Fruit fly (Drosophila melanogaster) whole organism, embryonic: ENCODE measurements around the gene RfC4.

Experiments
- Aef1 ChIP-seq: fragments of 200-800 bp; sonication (Bioruptor generic); IDR thresholded peaks from 3 replicates; pipeline ENCODE4 v1.3.6; 2022; ENCODE audit warnings: missing biosample characterization, missing genetic modification characterization
- Blimp-1 ChIP-seq: fragments of 200-800 bp; sonication (Bioruptor generic); optimal IDR thresholded peaks from 3 replicates; lab custom pipeline; 2018; ENCODE audit warnings: missing biosample characterization, missing genetic modification characterization, mild to moderate bottlenecking, moderate library complexity, missing genetic modification reagents
- CG10267 ChIP-seq: fragments of 200-800 bp; sonication (Bioruptor generic); optimal IDR thresholded peaks from 2 replicates; lab custom pipeline; 2018; ENCODE audit warnings: missing biosample characterization, mild to moderate bottlenecking, missing genetic modification characterization, moderate library complexity
- CG10959 ChIP-seq: fragments of 200-800 bp; sonication (Bioruptor generic); IDR thresholded peaks from 2 replicates; pipeline ENCODE4 v1.3.6; 2022; ENCODE audit warnings: missing biosample characterization, missing genetic modification characterization
- CG11247 ChIP-seq: fragments of 200-800 bp; sonication (Bioruptor generic); IDR thresholded peaks from 2 replicates; pipeline ENCODE4 v1.3.6; 2022; ENCODE audit warnings: missing biosample characterization, missing genetic modification characterization
- CG12071 ChIP-seq: fragments of 200-800 bp; sonication (Bioruptor generic); optimal IDR thresholded peaks from 3 replicates; lab custom pipeline; 2018; ENCODE audit warnings: missing biosample characterization, mild to moderate bottlenecking, missing genetic modification characterization
- CG12391 ChIP-seq: fragments of 200-800 bp; sonication (Bioruptor generic); optimal IDR thresholded peaks from 3 replicates; lab custom pipeline; 2018; ENCODE audit warnings: missing biosample characterization, mild to moderate bottlenecking, missing genetic modification characterization, moderate library complexity
- CG14710 ChIP-seq: fragments of 200-800 bp; sonication (Bioruptor generic); optimal IDR thresholded peaks from 3 replicates; lab custom pipeline; 2019; ENCODE audit warnings: missing biosample characterization, mild to moderate bottlenecking, missing genetic modification characterization, moderate library complexity
- CG15479 ChIP-seq: fragments of 200-800 bp; sonication (Bioruptor generic); optimal IDR thresholded peaks from 3 replicates; lab custom pipeline; 2019; ENCODE audit warnings: missing biosample characterization, mild to moderate bottlenecking, missing genetic modification characterization, moderate library complexity
- CG1602 ChIP-seq: fragments of 200-800 bp; sonication (Bioruptor generic); optimal IDR thresholded peaks from 3 replicates; lab custom pipeline; 2016; ENCODE audit warnings: missing biosample characterization, missing genetic modification characterization
- CG16815 ChIP-seq: fragments of 200-800 bp; sonication (Bioruptor generic); optimal IDR thresholded peaks from 3 replicates; lab custom pipeline; 2017; ENCODE audit warnings: missing biosample characterization, mild to moderate bottlenecking, missing genetic modification characterization
- CG17829 ChIP-seq: fragments of 200-800 bp; optimal IDR thresholded peaks from 2 replicates; lab custom pipeline; 2019; ENCODE audit warnings: missing biosample characterization, mild to moderate bottlenecking, missing genetic modification characterization, moderate library complexity
- CG17912 ChIP-seq: fragments of 200-800 bp; sonication (Bioruptor generic); optimal IDR thresholded peaks from 2 replicates; lab custom pipeline; 2018; ENCODE audit warnings: missing biosample characterization, mild to moderate bottlenecking, missing genetic modification characterization
- CG18262 ChIP-seq: fragments of 200-800 bp; optimal IDR thresholded peaks from 3 replicates; lab custom pipeline; 2019; ENCODE audit warnings: missing biosample characterization, mild to moderate bottlenecking, missing genetic modification characterization, moderate library complexity
- CG30403 ChIP-seq: fragments of 200-800 bp; sonication (Bioruptor generic); optimal IDR thresholded peaks from 3 replicates; lab custom pipeline; 2016; ENCODE audit warnings: missing biosample characterization, missing genetic modification characterization
- CG30431 ChIP-seq: fragments of 200-800 bp; sonication (Bioruptor generic); optimal IDR thresholded peaks from 2 replicates; lab custom pipeline; 2017; ENCODE audit warnings: missing biosample characterization, missing genetic modification characterization
- CG3163 ChIP-seq: fragments of 200-800 bp; sonication (Bioruptor generic); optimal IDR thresholded peaks from 3 replicates; lab custom pipeline; 2016; ENCODE audit warnings: missing biosample characterization, missing genetic modification characterization
- CG4424 ChIP-seq: fragments of 200-800 bp; sonication (Bioruptor generic); optimal IDR thresholded peaks from 3 replicates; lab custom pipeline; 2016; ENCODE audit warnings: missing biosample characterization, missing genetic modification characterization
- CG4617 ChIP-seq: fragments of 200-800 bp; sonication (Bioruptor generic); optimal IDR thresholded peaks from 3 replicates; lab custom pipeline; 2016; ENCODE audit warnings: missing biosample characterization, missing genetic modification characterization, borderline replicate concordance
- CG6254 ChIP-seq: fragments of 200-800 bp; sonication (Bioruptor generic); optimal IDR thresholded peaks from 3 replicates; lab custom pipeline; 2017; ENCODE audit warnings: mild to moderate bottlenecking, missing biosample characterization, missing genetic modification reagents, missing genetic modification characterization
- CG6689 ChIP-seq: fragments of 200-800 bp; sonication (Bioruptor generic); IDR thresholded peaks from 2 replicates; pipeline ENCODE4 v1.3.6; 2022; ENCODE audit warnings: missing biosample characterization, missing genetic modification characterization
- CG7271 ChIP-seq: fragments of 200-800 bp; sonication (Bioruptor generic); optimal IDR thresholded peaks from 2 replicates; lab custom pipeline; 2018; ENCODE audit warnings: missing biosample characterization, mild to moderate bottlenecking, missing genetic modification characterization, moderate library complexity
- CG9437 ChIP-seq: fragments of 200-800 bp; sonication (Bioruptor generic); optimal IDR thresholded peaks from 2 replicates; lab custom pipeline; 2018; ENCODE audit warnings: missing biosample characterization, mild to moderate bottlenecking, missing genetic modification characterization
- CG9609 ChIP-seq: fragments of 200-800 bp; sonication (Bioruptor generic); optimal IDR thresholded peaks from 3 replicates; lab custom pipeline; 2016; ENCODE audit warnings: missing biosample characterization, missing genetic modification characterization
- CG9727 ChIP-seq: fragments of 200-800 bp; sonication (Bioruptor generic); optimal IDR thresholded peaks from 3 replicates; lab custom pipeline; 2017; ENCODE audit warnings: missing biosample characterization, mild to moderate bottlenecking, missing genetic modification characterization
- Chrac-16 ChIP-seq: fragments of 200-800 bp; sonication (Bioruptor generic); optimal IDR thresholded peaks from 3 replicates; lab custom pipeline; 2016; ENCODE audit warnings: missing biosample characterization, missing genetic modification characterization
- E2f1 ChIP-seq: fragments of 200-800 bp; sonication (Bioruptor generic); IDR thresholded peaks from 2 replicates; pipeline ENCODE4 v1.3.6; 2022; ENCODE audit warnings: missing biosample characterization, missing genetic modification characterization
- Elba2 ChIP-seq: fragments of 200-800 bp; sonication (Bioruptor generic); optimal IDR thresholded peaks from 3 replicates; lab custom pipeline; 2016; ENCODE audit warnings: missing biosample characterization, missing genetic modification characterization
- Med ChIP-seq: fragments of 200-800 bp; sonication (Bioruptor generic); peaks from one replicate; lab custom pipeline; 2016; ENCODE audit warnings: missing biosample characterization, missing genetic modification characterization, mild to moderate bottlenecking, inconsistent platforms, moderate library complexity
- Opbp ChIP-seq: fragments of 200-800 bp; sonication (Bioruptor generic); IDR thresholded peaks from 3 replicates; pipeline ENCODE4 v1.3.6; 2022; ENCODE audit warnings: missing biosample characterization, missing genetic modification characterization; ENCODE audit not compliant: partially characterized antibody
- Xrp1 ChIP-seq: fragments of 200-800 bp; sonication (Bioruptor generic); IDR thresholded peaks from 2 replicates; pipeline ENCODE4 v1.3.6; 2022; ENCODE audit warnings: missing biosample characterization, missing genetic modification characterization
- chm ChIP-seq: fragments of 200-800 bp; sonication (Bioruptor generic); IDR thresholded peaks from 2 replicates; pipeline ENCODE4 v1.3.6; 2022; ENCODE audit warnings: missing biosample characterization, missing genetic modification characterization
- ci ChIP-seq: fragments of 200-800 bp; sonication (Bioruptor generic); IDR thresholded peaks from 3 replicates; pipeline ENCODE4 v1.3.6; 2022; ENCODE audit warnings: missing biosample characterization, missing genetic modification characterization
- corto ChIP-seq: fragments of 200-800 bp; sonication (Bioruptor generic); optimal IDR thresholded peaks from 2 replicates; lab custom pipeline; 2016; ENCODE audit warnings: missing biosample characterization, mild to moderate bottlenecking, missing genetic modification characterization, moderate library complexity
- dan ChIP-seq: fragments of 200-800 bp; sonication (Bioruptor generic); IDR thresholded peaks from 2 replicates; pipeline ENCODE4 v1.3.6; 2022; ENCODE audit warnings: missing biosample characterization, missing genetic modification characterization
- dmrt11E ChIP-seq: fragments of 200-800 bp; sonication (Bioruptor generic); optimal IDR thresholded peaks from 3 replicates; lab custom pipeline; 2018; ENCODE audit warnings: missing biosample characterization, mild to moderate bottlenecking, missing genetic modification characterization, moderate library complexity
- esg ChIP-seq: fragments of 200-800 bp; sonication (Bioruptor generic); conservative IDR thresholded peaks from 2 replicates; pipeline ENCODE4 v1.3.6; 2022; ENCODE audit warnings: missing biosample characterization, missing genetic modification characterization
- fd96Cb ChIP-seq: fragments of 200-800 bp; sonication (Bioruptor generic); optimal IDR thresholded peaks from 2 replicates; lab custom pipeline; 2018; ENCODE audit warnings: missing biosample characterization, mild to moderate bottlenecking, missing genetic modification characterization, moderate library complexity
- lola ChIP-seq, 3 experiments: fragments of >200 bp in 2 of 3; fragments of 200-800 bp in 1 of 3; sonication (Bioruptor generic) in 1 of 3; optimal IDR thresholded peaks; 2 replicates each; lab custom pipeline; 2017 to 2019; ENCODE audit warnings: missing biosample characterization in 3 of 3, missing genetic modification characterization in 3 of 3, mild to moderate bottlenecking in 1 of 3, moderate library complexity in 1 of 3
- lov ChIP-seq, 2 experiments: fragments of 200-800 bp in 1 of 2; fragments of >200 bp in 1 of 2; sonication (Bioruptor generic) in 1 of 2; IDR thresholded peaks in 1 of 2; optimal IDR thresholded peaks in 1 of 2; 2 replicates in 1 of 2; 3 replicates in 1 of 2; pipeline versions ENCODE4 v1.3.6 to Lab custom; 2017 to 2022; ENCODE audit warnings: missing biosample characterization in 1 of 2, missing genetic modification characterization in 1 of 2
- nom ChIP-seq: fragments of 200-800 bp; sonication (Bioruptor generic); optimal IDR thresholded peaks from 2 replicates; lab custom pipeline; 2017; ENCODE audit warnings: missing biosample characterization, missing genetic modification characterization, mild to moderate bottlenecking, moderate library complexity, missing genetic modification reagents
- pum ChIP-seq: fragments of 200-800 bp; sonication (Bioruptor generic); optimal IDR thresholded peaks from 2 replicates; lab custom pipeline; 2016; ENCODE audit warnings: missing biosample characterization, missing genetic modification characterization
- sens ChIP-seq: fragments of 200-800 bp; sonication (Bioruptor generic); peaks from one replicate; lab custom pipeline; 2016; ENCODE audit warnings: missing biosample characterization, missing genetic modification characterization
- sug ChIP-seq: fragments of 200-800 bp; optimal IDR thresholded peaks from 2 replicates; lab custom pipeline; 2019; ENCODE audit warnings: missing biosample characterization, mild to moderate bottlenecking, missing genetic modification characterization, moderate library complexity
- tin ChIP-seq: fragments of 200-800 bp; sonication (Bioruptor generic); optimal IDR thresholded peaks from 3 replicates; lab custom pipeline; 2016; ENCODE audit warnings: missing biosample characterization, missing genetic modification characterization
- trem ChIP-seq: fragments of 200-800 bp; optimal IDR thresholded peaks from 3 replicates; lab custom pipeline; 2019; ENCODE audit warnings: missing biosample characterization, mild to moderate bottlenecking, missing genetic modification characterization, moderate library complexity
- zen ChIP-seq: fragments of 200-800 bp; sonication (Bioruptor generic); optimal IDR thresholded peaks from 3 replicates; lab custom pipeline; 2018; ENCODE audit warnings: missing biosample characterization, mild to moderate bottlenecking, missing genetic modification characterization, moderate library complexity
- zf30C ChIP-seq: fragments of 200-800 bp; sonication (Bioruptor generic); optimal IDR thresholded peaks from 3 replicates; lab custom pipeline; 2018; ENCODE audit warnings: missing biosample characterization, mild to moderate bottlenecking, missing genetic modification characterization
- zfh1 ChIP-seq: fragments of 200-800 bp; sonication (Bioruptor generic); IDR thresholded peaks from 3 replicates; pipeline ENCODE4 v1.3.6; 2022; ENCODE audit warnings: missing biosample characterization, missing genetic modification characterization

The RfC4 gene

dm6 chr3L:4158361-4158760, 22.5 kb upstream of the RfC4 start (continued):
- TF ChIP-seq CG10959 (GFP tag; lab: Robert Waterston, UW) (peak; percentile 55; the same call in 1 of the 2 replicates), Opbp (GFP tag; lab: Robert Waterston, UW) (no peak), Xrp1 (peak; percentile 76), CG30403 (GFP tag; lab: Kevin White, UChicago) (peak; percentile 9), CG10267 (tag; lab: Kevin White, UChicago) (peak; percentile 28), Med (GFP tag; lab: Kevin White, UChicago) (peak; percentile 58), Blimp-1 (GFP tag; lab: Kevin White, UChicago) (peak; percentile 15), ci (0 out of 3 replicates have a peak, but pooled peaks have one; percentile 25), CG11247 (no peak), CG9609 (GFP tag; lab: Kevin White, UChicago) (no peak), CG14710 (tag; lab: Kevin White, UChicago) (peak; percentile 39), CG6689 (GFP tag; lab: Robert Waterston, UW) (peak; percentile 27; the same call in 1 of the 2 replicates), CG6254 (GFP tag; lab: Kevin White, UChicago) (peak; percentile 0), CG18262 (tag; lab: Kevin White, UChicago) (peak; percentile 56), sens (GFP tag; lab: Kevin White, UChicago) (peak; percentile 2), tin (peak; percentile 5), fd96Cb (tag; lab: Kevin White, UChicago) (peak; percentile 19), dmrt11E (tag; lab: Kevin White, UChicago) (peak; percentile 69), CG17829 (peak; percentile 56), corto (GFP tag; lab: Kevin White, UChicago) (peak; percentile 44), zen (tag; lab: Kevin White, UChicago) (peak; percentile 90), pum (GFP tag; lab: Kevin White, UChicago) (no peak), E2f1 (peak; percentile 17; the same call in 1 of the 2 replicates), zf30C (GFP tag; lab: Kevin White, UChicago) (peak; percentile 58), CG16815 (GFP tag; lab: Kevin White, UChicago) (peak; percentile 1), CG15479 (GFP tag; lab: Kevin White, UChicago) (peak; percentile 5), CG3163 (GFP tag; lab: Kevin White, UChicago) (no peak), lov (optimal IDR thresholded peaks at IDR 0.05; lab: Kevin White, UChicago) (no peak), lov (GFP tag; IDR thresholded peaks at IDR 0.05; lab: Robert Waterston, UW) (0 out of 3 replicates have a peak, but pooled peaks have one; percentile 17), CG17912 (no peak), trem (tag; lab: Kevin White, UChicago) (peak; percentile 37), zfh1 (GFP tag; lab: Robert Waterston, UW) (peak; percentile 70), CG1602 (GFP tag; lab: Kevin White, UChicago) (peak; percentile 33), CG30431 (GFP tag; lab: Kevin White, UChicago) (peak; percentile 44), CG4424 (GFP tag; lab: Kevin White, UChicago) (peak; percentile 60), CG4617 (GFP tag; lab: Kevin White, UChicago) (peak; percentile 3), CG9437 (GFP tag; lab: Kevin White, UChicago) (no peak), lola (GFP tag; optimal IDR thresholded peaks at IDR 0.05; lab: Kevin White, UChicago) (peak in 1 of 3 experiments; percentile 58), Chrac-16 (peak; percentile 45), dan (0 out of 2 replicates have a peak, but pooled peaks have one; percentile 30), chm (peak; percentile 47; the same call in 1 of the 2 replicates), CG9727 (GFP tag; lab: Kevin White, UChicago) (peak; percentile 68), esg (GFP tag; lab: Robert Waterston, UW) (no peak), CG12071 (GFP tag; lab: Kevin White, UChicago) (no peak), Aef1 (GFP tag; lab: Robert Waterston, UW) (no peak), CG7271 (tag; lab: Kevin White, UChicago) (peak; percentile 59), sug (no peak), nom (peak; percentile 19), CG12391 (peak; percentile 34), Elba2 (GFP tag; lab: Kevin White, UChicago) (peak; percentile 42)
